Worm (Caenorhabditis elegans) whole organism, young adult: ENCODE data around the gene K08E4.8.
A peak's percentile ranks its signal among the peaks of the same experiment; 100 is the strongest.

Experiments used
- F33H1.4 ChIP-seq: fragments of 200-800 bp; sonication (Bioruptor generic); IDR thresholded peaks from 2 replicates; pipeline ENCODE4 v1.3.6; 2022; ENCODE audit warnings: missing genetic modification reagents, missing genetic modification characterization, missing compliant biosample characterization
- F39B2.1 ChIP-seq: fragments of 200-800 bp; sonication (Bioruptor generic); IDR thresholded peaks from 2 replicates; pipeline ENCODE4 v1.3.6; 2022; ENCODE audit warnings: missing genetic modification reagents, missing genetic modification characterization, missing compliant biosample characterization
- F57C9.4 ChIP-seq: sonication (generic microtip); optimal IDR thresholded peaks from 2 replicates; lab custom pipeline; 2017; ENCODE audit warnings: mild to moderate bottlenecking, missing genetic modification characterization, missing compliant biosample characterization
- Y53F4B.3 ChIP-seq: fragments of 200-800 bp; sonication (Bioruptor generic); IDR thresholded peaks from 2 replicates; pipeline ENCODE4 v1.3.6; 2022; ENCODE audit warnings: missing genetic modification reagents, missing genetic modification characterization, missing compliant biosample characterization
- Y53G8AR.9 ChIP-seq: fragments of 200-800 bp; sonication (Bioruptor generic); conservative IDR thresholded peaks from 2 replicates; pipeline ENCODE4 v1.3.6; 2022; ENCODE audit warnings: missing genetic modification reagents, missing genetic modification characterization, missing compliant biosample characterization
- atf-7 ChIP-seq: sonication (generic microtip); optimal IDR thresholded peaks from 2 replicates; lab custom pipeline; 2017; ENCODE audit warnings: mild to moderate bottlenecking, missing genetic modification characterization, missing compliant biosample characterization
- bed-1 ChIP-seq: fragments of 200-800 bp; sonication (Bioruptor generic); IDR thresholded peaks from 2 replicates; pipeline ENCODE4 v1.3.6; 2022; ENCODE audit warnings: missing genetic modification reagents, missing genetic modification characterization, missing compliant biosample characterization
- cebp-1 ChIP-seq, 2 experiments: fragments of 200-800 bp in 1 of 2; sonication (Bioruptor generic) in 1 of 2; sonication (generic microtip) in 1 of 2; IDR thresholded peaks in 1 of 2; optimal IDR thresholded peaks in 1 of 2; 2 replicates each; pipeline versions ENCODE4 v1.3.6 to Lab custom; 2017 to 2022; ENCODE audit warnings: missing compliant biosample characterization in 2 of 2, missing genetic modification characterization in 2 of 2, mild to moderate bottlenecking in 1 of 2, missing genetic modification reagents in 1 of 2, moderate library complexity in 1 of 2
- ceh-79 ChIP-seq: sonication (generic microtip); optimal IDR thresholded peaks from 2 replicates; lab custom pipeline; 2017; ENCODE audit warnings: mild to moderate bottlenecking, missing genetic modification characterization, missing compliant biosample characterization
- ceh-91 ChIP-seq: fragments of 200-800 bp; sonication (Bioruptor generic); IDR thresholded peaks from 2 replicates; pipeline ENCODE4 v1.3.6; 2022; ENCODE audit warnings: missing genetic modification reagents, missing genetic modification characterization, missing compliant biosample characterization
- die-1 ChIP-seq: sonication (generic microtip); optimal IDR thresholded peaks from 2 replicates; lab custom pipeline; 2016; ENCODE audit warnings: missing genotype, mild to moderate bottlenecking, missing genetic modification characterization, missing compliant biosample characterization
- dox-1 ChIP-seq: fragments of 200-800 bp; sonication (Bioruptor generic); IDR thresholded peaks from 2 replicates; pipeline ENCODE4 v1.3.6; 2022; ENCODE audit warnings: missing genetic modification reagents, missing genetic modification characterization, missing compliant biosample characterization
- dpl-1 ChIP-seq: fragments of 150-350 bp; optimal IDR thresholded peaks from 2 replicates; lab custom pipeline; 2014; ENCODE audit warnings: missing biosample characterization, missing genetic modification reagents, missing genetic modification characterization
- ets-4 ChIP-seq: fragments of 200-800 bp; sonication (Bioruptor generic); optimal IDR thresholded peaks from 2 replicates; lab custom pipeline; 2018; ENCODE audit warnings: mild to moderate bottlenecking, missing genetic modification characterization, missing compliant biosample characterization
- let-607 ChIP-seq, 2 experiments: fragments of 200-800 bp in 1 of 2; sonication (Bioruptor generic) in 1 of 2; sonication (generic microtip) in 1 of 2; optimal IDR thresholded peaks; 2 replicates each; lab custom pipeline; 2016 to 2018; ENCODE audit warnings: mild to moderate bottlenecking in 2 of 2, missing compliant biosample characterization in 2 of 2, missing genetic modification characterization in 2 of 2, moderate library complexity in 2 of 2, missing genotype in 1 of 2
- lsl-1 ChIP-seq: fragments of 200-800 bp; sonication (Bioruptor generic); optimal IDR thresholded peaks from 2 replicates; lab custom pipeline; 2018; ENCODE audit warnings: mild to moderate bottlenecking, missing genetic modification characterization, moderate library complexity, missing compliant biosample characterization
- madf-6 ChIP-seq: fragments of 200-800 bp; sonication (Bioruptor generic); IDR thresholded peaks from 2 replicates; pipeline ENCODE4 v1.3.6; 2022; ENCODE audit warnings: missing genetic modification reagents, missing genetic modification characterization, missing compliant biosample characterization
- madf-8 ChIP-seq: fragments of 200-800 bp; sonication (Bioruptor generic); conservative IDR thresholded peaks from 2 replicates; pipeline ENCODE4 v1.3.6; 2022; ENCODE audit warnings: missing genetic modification reagents, missing genetic modification characterization, missing compliant biosample characterization
- mes-4 ChIP-seq: sonication (generic microtip); optimal IDR thresholded peaks from 2 replicates; lab custom pipeline; 2016; ENCODE audit warnings: missing genotype, missing genetic modification characterization, missing compliant biosample characterization
- nhr-179 ChIP-seq: sonication (generic microtip); optimal IDR thresholded peaks from 2 replicates; lab custom pipeline; 2016; ENCODE audit warnings: mild to moderate bottlenecking, missing genetic modification characterization, missing compliant biosample characterization
- nhr-80 ChIP-seq: sonication (generic microtip); optimal IDR thresholded peaks from 2 replicates; lab custom pipeline; 2016; ENCODE audit warnings: missing genetic modification characterization, missing compliant biosample characterization
- sptf-2 ChIP-seq: fragments of 200-800 bp; sonication (Bioruptor generic); optimal IDR thresholded peaks from 2 replicates; lab custom pipeline; 2018; ENCODE audit warnings: mild to moderate bottlenecking, missing genetic modification characterization, missing compliant biosample characterization
- tbp1 ChIP-seq: fragments of 200-800 bp; sonication (Bioruptor generic); optimal IDR thresholded peaks from 2 replicates; lab custom pipeline; 2018; ENCODE audit warnings: mild to moderate bottlenecking, missing genetic modification characterization, missing compliant biosample characterization
- xnd-1 ChIP-seq: sonication (generic microtip); optimal IDR thresholded peaks from 2 replicates; lab custom pipeline; 2016; ENCODE audit warnings: missing genotype, missing genetic modification reagents, missing genetic modification characterization, missing compliant biosample characterization
- ztf-3 ChIP-seq: fragments of 200-800 bp; sonication (Bioruptor generic); optimal IDR thresholded peaks from 2 replicates; lab custom pipeline; 2018; ENCODE audit warnings: mild to moderate bottlenecking, missing genetic modification characterization, missing compliant biosample characterization

K08E4.8 gene

ce11 chrIV:12052461-12052860 lies 8.7 kb downstream of the K08E4.8 start:
- no peak for TF ChIP-seq dpl-1 (GFP tag; lab: Kevin White, UChicago)
- TF ChIP-seq ceh-79 (tag; lab: Kevin White, UChicago) = no peak
- no peak for TF ChIP-seq mes-4
- TF ChIP-seq Y53G8AR.9 = no peak
- no peak for TF ChIP-seq sptf-2 (GFP tag; lab: Kevin White, UChicago)
- TF ChIP-seq, all 124 proteins: peak for 0

ce11 chrIV:12051049-12051792 lies 9.9 kb downstream of the K08E4.8 start, which contains the start of the genes bre-5 and spt-5:
bre-5 (minus strand) TSS chrIV:12051215.
spt-5 (plus strand) TSS chrIV:12051491.
- TF ChIP-seq dpl-1 (GFP tag; lab: Kevin White, UChicago) = peak; percentile 10
- no peak for TF ChIP-seq F39B2.1 (GFP tag; lab: Robert Waterston, UW)
- no peak for TF ChIP-seq Y53F4B.3 (GFP tag; lab: Robert Waterston, UW)
- peak; percentile 37; the same call in 1 of the 2 replicates for TF ChIP-seq madf-6 (GFP tag; lab: Robert Waterston, UW)

ce11 chrIV:12047552-12048347 lies 13.4 kb downstream of the K08E4.8 start, which contains the start of gene T12G3.4:
T12G3.4 (plus strand) TSS chrIV:12048256.
- TF ChIP-seq xnd-1 (tag; lab: Kevin White, UChicago) = peak; percentile 57
- no peak for TF ChIP-seq F57C9.4 (tag; lab: Kevin White, UChicago)
- peak; percentile 64; the same call in 1 of the 2 replicates for TF ChIP-seq ceh-91 (GFP tag; lab: Robert Waterston, UW)
- TF ChIP-seq F33H1.4 (GFP tag; lab: Robert Waterston, UW) = peak; percentile 72
- TF ChIP-seq madf-8 (GFP tag; lab: Robert Waterston, UW) = peak; percentile 86
- peak; percentile 88 for TF ChIP-seq madf-6 (GFP tag; lab: Robert Waterston, UW)
- TF ChIP-seq lsl-1 = peak; percentile 58
- TF ChIP-seq die-1 (tag; lab: Kevin White, UChicago) = no peak
- TF ChIP-seq, all 124 proteins: peak for 6

ce11 chrIV:12046524-12047203 lies 14.5 kb downstream of the K08E4.8 start, which contains the start of gene T12G3.2:
T12G3.2 (minus strand) TSS chrIV:12046967.
- TF ChIP-seq let-607 (tag; optimal IDR thresholded peaks at IDR 0.05; lab: Kevin White, UChicago) (peak; percentile 15 to 52), ets-4 (peak; percentile 44), ztf-3 (no peak), dox-1 (GFP tag; lab: Robert Waterston, UW) (peak; percentile 74), madf-8 (GFP tag; lab: Robert Waterston, UW) (no peak), bed-1 (GFP tag; lab: Robert Waterston, UW) (no peak), tbp1 (GFP tag; lab: Kevin White, UChicago) (peak; percentile 18), atf-7 (tag; lab: Kevin White, UChicago) (peak; percentile 10), nhr-179 (tag; lab: Kevin White, UChicago) (no peak), nhr-80 (tag; lab: Kevin White, UChicago) (peak; percentile 98), cebp-1 (GFP tag; IDR thresholded peaks at IDR 0.05; lab: Robert Waterston, UW) (no peak), cebp-1 (tag; optimal IDR thresholded peaks at IDR 0.05; lab: Kevin White, UChicago) (peak; percentile 43)
